Worm (Caenorhabditis elegans) whole organism, L1 larva: ENCODE results near the gene C53D6.8.

Experiments used
- lsy-2 ChIP-seq, 2 experiments: fragments of 150-350 bp; optimal IDR thresholded peaks; 2 replicates each; lab custom pipeline; 2014; ENCODE audit warnings: missing biosample characterization in 2 of 2, missing genetic modification characterization in 2 of 2
- nhr-11 ChIP-seq: fragments of 150-350 bp; optimal IDR thresholded peaks from 2 replicates; lab custom pipeline; 2014; ENCODE audit warnings: missing biosample characterization, missing genetic modification characterization
- nhr-90 ChIP-seq: sonication (generic microtip); optimal IDR thresholded peaks from 2 replicates; lab custom pipeline; 2016; ENCODE audit warnings: mild to moderate bottlenecking, missing genetic modification characterization, missing compliant biosample characterization; ENCODE audit not compliant: poor library complexity
- zag-1 ChIP-seq: fragments of 150-350 bp; optimal IDR thresholded peaks from 2 replicates; lab custom pipeline; 2014; ENCODE audit warnings: missing biosample characterization, missing genetic modification characterization

DNA sequence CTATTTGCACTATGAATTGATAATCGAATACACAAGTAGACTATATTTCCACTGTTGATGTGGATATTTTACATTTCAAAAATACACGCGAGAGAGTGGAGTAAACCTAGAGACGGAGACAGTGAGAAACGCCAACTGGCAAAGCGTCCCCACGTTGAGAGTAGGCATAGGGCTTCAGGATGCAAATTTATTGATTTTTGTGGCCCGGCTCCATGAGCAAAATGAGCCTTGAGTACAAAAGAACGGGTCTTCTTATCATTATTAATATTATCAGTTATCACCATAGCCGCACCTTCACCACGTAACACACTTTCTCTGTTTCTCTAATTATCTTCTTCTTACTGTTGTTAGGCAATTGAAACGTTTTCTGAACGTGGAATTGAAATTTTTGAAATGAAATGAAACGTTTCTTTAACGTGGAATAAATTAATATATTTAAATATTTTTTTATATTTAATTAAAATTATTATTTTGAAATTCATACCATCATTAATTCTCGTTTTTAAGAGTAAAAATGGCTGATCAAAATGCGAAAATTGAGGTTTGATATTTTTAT, 15.7 kb downstream of the C53D6.8 start, which contains the start of gene bre-1:
- no peak for TF ChIP-seq lsy-2 (tag; optimal IDR thresholded peaks at IDR 0.05; lab: Kevin White, UChicago)
- TF ChIP-seq zag-1 (tag; lab: Kevin White, UChicago): no peak
- no peak for TF ChIP-seq nhr-11 (tag; lab: Kevin White, UChicago)
- no peak for TF ChIP-seq nhr-90
